Worm (Caenorhabditis elegans) whole organism, young adult: ENCODE measurements around the gene Y69E1A.5.

Source experiments
- F33H1.4 ChIP-seq: fragments of 200-800 bp; sonication (Bioruptor generic); IDR thresholded peaks from 2 replicates; pipeline ENCODE4 v1.3.6; 2022; ENCODE audit warnings: missing genetic modification reagents, missing genetic modification characterization, missing compliant biosample characterization
- F57A8.1 ChIP-seq: fragments of 200-800 bp; sonication (Bioruptor generic); optimal IDR thresholded peaks from 2 replicates; lab custom pipeline; 2018; ENCODE audit warnings: mild to moderate bottlenecking, missing genetic modification characterization, moderate library complexity, missing compliant biosample characterization
- attf-6 ChIP-seq: fragments of 200-800 bp; sonication (Bioruptor generic); IDR thresholded peaks from 2 replicates; pipeline ENCODE4 v1.3.6; 2022; ENCODE audit warnings: missing genetic modification reagents, missing genetic modification characterization, missing compliant biosample characterization
- pha-4 ChIP-seq: fragments of 150-350 bp; sonication (generic microtip); optimal IDR thresholded peaks from 2 replicates; lab custom pipeline; 2014; ENCODE audit warnings: missing biosample characterization, missing genetic modification reagents, missing genetic modification characterization
- ztf-22 ChIP-seq: fragments of 200-800 bp; sonication (Bioruptor generic); optimal IDR thresholded peaks from 2 replicates; lab custom pipeline; 2018; ENCODE audit warnings: mild to moderate bottlenecking, missing genetic modification characterization, moderate library complexity, missing compliant biosample characterization
- ztf-25 ChIP-seq: fragments of 200-800 bp; sonication (Bioruptor generic); IDR thresholded peaks from 2 replicates; pipeline ENCODE4 v1.3.6; 2022; ENCODE audit warnings: missing genetic modification reagents, missing genetic modification characterization, missing compliant biosample characterization

DNA sequence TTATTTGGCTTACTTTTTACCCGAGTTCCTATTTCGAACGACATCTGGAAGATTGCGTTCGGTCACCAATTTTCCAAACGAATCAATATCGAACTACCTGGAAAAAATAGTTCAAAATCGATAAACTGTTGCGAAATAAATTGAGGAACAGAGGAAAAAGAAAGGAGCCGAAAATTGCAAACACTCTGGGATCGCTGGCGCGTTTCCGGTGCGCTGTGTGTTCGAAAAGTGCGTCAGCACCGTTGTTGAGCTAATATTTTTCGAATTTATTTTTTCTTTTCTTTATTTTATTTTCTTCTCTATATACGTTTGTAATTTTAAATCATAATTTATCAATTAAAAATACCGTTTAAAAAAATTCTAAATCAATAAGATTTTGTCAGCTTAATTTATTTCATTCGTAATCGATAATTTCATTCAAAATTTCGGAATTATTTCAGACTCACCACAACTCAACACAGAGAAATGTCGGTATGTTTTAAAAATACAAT is 24.3 kb downstream of the Y69E1A.5 start, which contains the start of the genes dnc-1 and lsm-7:
- peak; percentile 39 for TF ChIP-seq F33H1.4 (GFP tag; lab: Robert Waterston, UW)
- no peak for TF ChIP-seq attf-6 (GFP tag; lab: Robert Waterston, UW)
- no peak for TF ChIP-seq F57A8.1 (GFP tag; lab: Kevin White, UChicago)
- TF ChIP-seq pha-4 (tag; lab: Kevin White, UChicago): peak; percentile 64
- no peak for TF ChIP-seq ztf-22
- no peak for TF ChIP-seq ztf-25 (GFP tag; lab: Robert Waterston, UW)
